Worm (Caenorhabditis elegans): ENCODE results near the gene clec-141.

- TF ChIP-seq nhr-28 (tag; optimal IDR thresholded peaks at IDR 0.05) = no peak
- TF ChIP-seq ctbp-1 (GFP tag; IDR thresholded peaks at IDR 0.05) = no peak
- no peak for TF ChIP-seq snpc-1.2 (GFP tag; IDR thresholded peaks at IDR 0.05)
- no peak for TF ChIP-seq lsy-2 (tag; optimal IDR thresholded peaks at IDR 0.05)
- no peak for TF ChIP-seq ztf-11 (tag; optimal IDR thresholded peaks at IDR 0.05)
- no peak for TF ChIP-seq zip-11 (GFP tag; IDR thresholded peaks at IDR 0.05)
- no peak for TF ChIP-seq nhr-76 (tag; optimal IDR thresholded peaks at IDR 0.05)
- no peak for TF ChIP-seq ceh-82 (tag; optimal IDR thresholded peaks at IDR 0.05)
- no peak for TF ChIP-seq unc-130 (GFP tag; optimal IDR thresholded peaks at IDR 0.05)
- no peak for TF ChIP-seq T20F7.1 (GFP tag; optimal IDR thresholded peaks at IDR 0.05)
- no peak for TF ChIP-seq ces-1 (GFP tag; optimal IDR thresholded peaks at IDR 0.05)
Measured at ce11 chrII:5399201-5399600, 8.2 kb downstream of the clec-141 start, which contains the start of gene mog-5.
